Worm (Caenorhabditis elegans) whole organism, L4 larva: ENCODE data around the gene act-2.

Experiments used
- Y75B8A.6 ChIP-seq: fragments of 200-800 bp; sonication (Bioruptor generic); IDR thresholded peaks from 2 replicates; pipeline ENCODE4 v1.3.6; 2022; ENCODE audit warnings: missing genetic modification reagents, missing genetic modification characterization, missing compliant biosample characterization
- ama-1 ChIP-seq: fragments of 150-350 bp; optimal IDR thresholded peaks from 2 replicates; lab custom pipeline; 2014; ENCODE audit warnings: inconsistent platforms, mixed read lengths
- ceh-82 ChIP-seq: sonication (generic microtip); optimal IDR thresholded peaks from 2 replicates; lab custom pipeline; 2017; ENCODE audit warnings: missing biosample characterization, missing genetic modification characterization
- lin-13 ChIP-seq: fragments of 150-350 bp; optimal IDR thresholded peaks from 2 replicates; lab custom pipeline; 2014; ENCODE audit warnings: missing biosample characterization, missing genetic modification reagents, missing genetic modification characterization
- mdt-29 ChIP-seq: fragments of 200-800 bp; sonication (Bioruptor generic); IDR thresholded peaks from 2 replicates; pipeline ENCODE4 v1.3.6; 2022; ENCODE audit warnings: missing genetic modification reagents, missing genetic modification characterization, missing compliant biosample characterization
- nhr-76 ChIP-seq: fragments of 150-350 bp; optimal IDR thresholded peaks from 2 replicates; lab custom pipeline; 2014; ENCODE audit warnings: missing biosample characterization, missing genetic modification characterization
- pqm-1 ChIP-seq: sonication (generic microtip); optimal IDR thresholded peaks from 2 replicates; lab custom pipeline; 2017; ENCODE audit warnings: missing biosample characterization, missing genetic modification characterization
- skn-1 ChIP-seq: fragments of 150-350 bp; optimal IDR thresholded peaks from 2 replicates; lab custom pipeline; 2014; ENCODE audit warnings: missing biosample characterization, missing genetic modification characterization
- unc-130 ChIP-seq: sonication (generic microtip); optimal IDR thresholded peaks from 2 replicates; lab custom pipeline; 2016; ENCODE audit warnings: missing genetic modification reagents, missing genetic modification characterization, missing compliant biosample characterization

DNA sequence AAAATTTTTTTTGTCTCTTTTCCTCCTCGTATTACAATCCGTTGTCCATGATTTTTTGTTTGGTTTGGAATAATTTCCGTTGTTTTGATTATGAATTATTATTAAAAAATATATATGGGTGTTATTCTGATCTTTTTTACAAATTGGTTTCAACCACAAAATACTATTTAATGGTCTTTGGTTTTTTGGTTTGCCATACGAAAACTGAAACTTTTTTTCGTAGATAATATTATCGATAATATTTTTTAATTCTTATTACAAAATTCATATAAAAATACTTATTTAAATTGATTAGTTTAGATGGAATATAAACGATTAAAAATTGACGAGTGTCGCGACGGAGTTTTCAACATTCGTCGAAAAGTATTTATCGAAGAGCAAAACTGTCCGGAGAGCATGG lies 49.2 kb upstream of the act-2 start, which contains the start of gene jmjd-5:
- TF ChIP-seq Y75B8A.6 (GFP tag; lab: Robert Waterston, UW) (no peak), skn-1 (no peak), mdt-29 (GFP tag; lab: Robert Waterston, UW) (no peak), pqm-1 (tag; lab: Kevin White, UChicago) (no peak), ama-1 (lab: Kevin White, UChicago) (no peak), lin-13 (GFP tag; lab: Kevin White, UChicago) (no peak), nhr-76 (tag; lab: Kevin White, UChicago) (no peak), ceh-82 (tag; lab: Kevin White, UChicago) (no peak), unc-130 (GFP tag; lab: Kevin White, UChicago) (no peak)
